Worm (Caenorhabditis elegans) whole organism, late embryonic: ENCODE measurements around the gene ZK1240.8.

Experiments used
- C08G9.2 ChIP-seq: sonication (generic microtip); optimal IDR thresholded peaks from 2 replicates; lab custom pipeline; 2016; ENCODE audit warnings: mild to moderate bottlenecking, missing genetic modification characterization, moderate library complexity, missing compliant biosample characterization
- F13H6.1 ChIP-seq: sonication (generic microtip); optimal IDR thresholded peaks from 2 replicates; lab custom pipeline; 2016; ENCODE audit warnings: missing genetic modification characterization, missing compliant biosample characterization
- ama-1 ChIP-seq: fragments of 150-350 bp; optimal IDR thresholded peaks from 2 replicates; lab custom pipeline; 2014
- ceh-18 ChIP-seq: sonication (generic microtip); optimal IDR thresholded peaks from 2 replicates; lab custom pipeline; 2016; ENCODE audit warnings: missing genetic modification characterization, missing compliant biosample characterization
- ceh-19 ChIP-seq: fragments of 200-800 bp; sonication (Bioruptor generic); optimal IDR thresholded peaks from 2 replicates; lab custom pipeline; 2018; ENCODE audit warnings: mild to moderate bottlenecking, missing genetic modification characterization, missing compliant biosample characterization
- ceh-2 ChIP-seq: sonication (generic microtip); optimal IDR thresholded peaks from 2 replicates; lab custom pipeline; 2016; ENCODE audit warnings: missing genotype, missing genetic modification characterization, missing compliant biosample characterization
- ceh-22 ChIP-seq: sonication (generic microtip); optimal IDR thresholded peaks from 2 replicates; lab custom pipeline; 2017; ENCODE audit warnings: missing biosample characterization, missing genetic modification characterization
- ceh-31 ChIP-seq: sonication (generic microtip); optimal IDR thresholded peaks from 2 replicates; lab custom pipeline; 2016; ENCODE audit warnings: missing genetic modification characterization, missing compliant biosample characterization
- ceh-34 ChIP-seq: sonication (generic microtip); optimal IDR thresholded peaks from 2 replicates; lab custom pipeline; 2016; ENCODE audit warnings: mild to moderate bottlenecking, missing genetic modification characterization, missing compliant biosample characterization
- ceh-45 ChIP-seq: fragments of 200-800 bp; sonication (Bioruptor generic); IDR thresholded peaks from 2 replicates; pipeline ENCODE4 v1.3.6; 2022; ENCODE audit warnings: missing genetic modification reagents, missing genetic modification characterization, missing compliant biosample characterization
- ceh-48 ChIP-seq: sonication (generic microtip); optimal IDR thresholded peaks from 2 replicates; lab custom pipeline; 2016; ENCODE audit warnings: missing genetic modification characterization, inconsistent platforms, missing compliant biosample characterization
- ceh-6 ChIP-seq: fragments of 200-800 bp; sonication (Bioruptor generic); optimal IDR thresholded peaks from 2 replicates; lab custom pipeline; 2018; ENCODE audit warnings: mild to moderate bottlenecking, missing genetic modification characterization, missing compliant biosample characterization
- ceh-9 ChIP-seq: sonication (generic microtip); optimal IDR thresholded peaks from 2 replicates; lab custom pipeline; 2016; ENCODE audit warnings: mild to moderate bottlenecking, missing genetic modification characterization, inconsistent platforms, missing compliant biosample characterization
- dmd-4 ChIP-seq: sonication (generic microtip); optimal IDR thresholded peaks from 2 replicates; lab custom pipeline; 2016; ENCODE audit warnings: borderline replicate concordance, missing genetic modification characterization, missing compliant biosample characterization
- dve-1 ChIP-seq: sonication (generic microtip); optimal IDR thresholded peaks from 2 replicates; lab custom pipeline; 2017; ENCODE audit warnings: antibody characterized with exemption, mild to moderate bottlenecking, missing genetic modification characterization, missing compliant biosample characterization
- elt-2 ChIP-seq: sonication (generic microtip); optimal IDR thresholded peaks from 2 replicates; lab custom pipeline; 2016; ENCODE audit warnings: missing genetic modification reagents, missing genetic modification characterization, missing compliant biosample characterization
- elt-4 ChIP-seq: sonication (generic microtip); optimal IDR thresholded peaks from 2 replicates; lab custom pipeline; 2016; ENCODE audit warnings: missing genetic modification characterization, missing compliant biosample characterization
- fax-1 ChIP-seq: sonication (generic microtip); optimal IDR thresholded peaks from 2 replicates; lab custom pipeline; 2016; ENCODE audit warnings: missing genotype, missing genetic modification characterization, missing compliant biosample characterization
- fkh-10 ChIP-seq: fragments of 150-350 bp; optimal IDR thresholded peaks from 2 replicates; lab custom pipeline; 2014; ENCODE audit warnings: missing biosample characterization, missing genetic modification reagents, missing genetic modification characterization
- fkh-6 ChIP-seq: sonication (generic microtip); optimal IDR thresholded peaks from 2 replicates; lab custom pipeline; 2016; ENCODE audit warnings: missing genetic modification characterization, missing compliant biosample characterization
- gmeb-2 ChIP-seq: sonication (generic microtip); optimal IDR thresholded peaks from 2 replicates; lab custom pipeline; 2016; ENCODE audit warnings: missing genetic modification characterization, inconsistent platforms, missing compliant biosample characterization
- hlh-13 ChIP-seq: fragments of 200-800 bp; sonication (Bioruptor generic); optimal IDR thresholded peaks from 2 replicates; lab custom pipeline; 2018; ENCODE audit warnings: mild to moderate bottlenecking, missing genetic modification characterization, missing compliant biosample characterization
- hlh-6 ChIP-seq: sonication (generic microtip); optimal IDR thresholded peaks from 2 replicates; lab custom pipeline; 2016; ENCODE audit warnings: missing genotype, missing genetic modification characterization, missing compliant biosample characterization
- lim-6 ChIP-seq: sonication (generic microtip); optimal IDR thresholded peaks from 2 replicates; lab custom pipeline; 2016; ENCODE audit warnings: missing genetic modification characterization, missing compliant biosample characterization
- madf-2 ChIP-seq: sonication (generic microtip); optimal IDR thresholded peaks from 2 replicates; lab custom pipeline; 2017; ENCODE audit warnings: missing genetic modification characterization, missing compliant biosample characterization
- nfya-1 ChIP-seq: sonication (generic microtip); optimal IDR thresholded peaks from 2 replicates; lab custom pipeline; 2017; ENCODE audit warnings: missing genetic modification characterization, mild to moderate bottlenecking, missing compliant biosample characterization, antibody characterized with exemption, moderate library complexity
- pag-3 ChIP-seq: sonication (generic microtip); optimal IDR thresholded peaks from 2 replicates; lab custom pipeline; 2016; ENCODE audit warnings: missing compliant biosample characterization, missing genetic modification characterization, borderline replicate concordance
- pha-4 ChIP-seq: fragments of 150-350 bp; optimal IDR thresholded peaks from 2 replicates; lab custom pipeline; 2018; ENCODE audit warnings: missing biosample characterization, missing genetic modification reagents, missing genetic modification characterization
- pqm-1 ChIP-seq: sonication (generic microtip); optimal IDR thresholded peaks from 2 replicates; lab custom pipeline; 2016; ENCODE audit warnings: missing genetic modification characterization, missing compliant biosample characterization
- pros-1 ChIP-seq: fragments of 150-350 bp; optimal IDR thresholded peaks from 2 replicates; lab custom pipeline; 2014; ENCODE audit warnings: missing biosample characterization, missing genetic modification reagents, missing genetic modification characterization
- ref-2 ChIP-seq: sonication (generic microtip); optimal IDR thresholded peaks from 2 replicates; lab custom pipeline; 2016; ENCODE audit warnings: missing genetic modification characterization, missing compliant biosample characterization
- rnt-1 ChIP-seq: sonication (generic microtip); optimal IDR thresholded peaks from 2 replicates; lab custom pipeline; 2016; ENCODE audit warnings: missing genetic modification characterization, missing compliant biosample characterization
- sox-2 ChIP-seq: fragments of 200-800 bp; sonication (Bioruptor generic); IDR thresholded peaks from 2 replicates; pipeline ENCODE4 v1.3.6; 2022; ENCODE audit warnings: missing genetic modification reagents, missing genetic modification characterization, missing compliant biosample characterization
- sox-4 ChIP-seq: sonication (generic microtip); optimal IDR thresholded peaks from 2 replicates; lab custom pipeline; 2017; ENCODE audit warnings: mild to moderate bottlenecking, missing genetic modification characterization, inconsistent platforms, missing compliant biosample characterization
- syd-9 ChIP-seq: sonication (generic microtip); optimal IDR thresholded peaks from 2 replicates; lab custom pipeline; 2016; ENCODE audit warnings: mild to moderate bottlenecking, missing genetic modification characterization, moderate library complexity, missing compliant biosample characterization
- tbx-2 ChIP-seq: sonication (generic microtip); optimal IDR thresholded peaks from 2 replicates; lab custom pipeline; 2016; ENCODE audit warnings: missing genetic modification characterization, missing compliant biosample characterization
- unc-86 ChIP-seq: sonication (generic microtip); optimal IDR thresholded peaks from 2 replicates; lab custom pipeline; 2016; ENCODE audit warnings: missing genetic modification characterization, missing compliant biosample characterization
- zip-5 ChIP-seq: sonication (generic microtip); optimal IDR thresholded peaks from 2 replicates; lab custom pipeline; 2016; ENCODE audit warnings: missing genetic modification characterization, missing compliant biosample characterization
- ztf-16 ChIP-seq: sonication (generic microtip); optimal IDR thresholded peaks from 2 replicates; lab custom pipeline; 2017; ENCODE audit warnings: missing genetic modification characterization, missing compliant biosample characterization

The ZK1240.8 gene

ce11 chrII:2342004-2342479, 13.2 kb upstream of the ZK1240.8 start, which contains the start of gene F43C11.6:
Gene F43C11.6 (plus strand): TSS chrII:2342429.
- TF ChIP-seq fkh-10 = no peak
- no peak for TF ChIP-seq pag-3 (tag; lab: Kevin White, UChicago)
- TF ChIP-seq C08G9.2 (tag; lab: Kevin White, UChicago) = no peak
- TF ChIP-seq unc-86 (tag; lab: Kevin White, UChicago) = no peak
- peak; percentile 28 for TF ChIP-seq rnt-1
- no peak for TF ChIP-seq hlh-13 (GFP tag; lab: Kevin White, UChicago)
- TF ChIP-seq ceh-22 (tag; lab: Kevin White, UChicago) = no peak
- TF ChIP-seq pros-1 (tag; lab: Kevin White, UChicago) = no peak
- no peak for TF ChIP-seq ceh-9 (tag; lab: Kevin White, UChicago)
- TF ChIP-seq ceh-48 (tag; lab: Kevin White, UChicago) = peak; percentile 20
- no peak for TF ChIP-seq F13H6.1
- no peak for TF ChIP-seq ceh-45 (GFP tag; lab: Robert Waterston, UW)
- no peak for TF ChIP-seq ref-2 (tag; lab: Kevin White, UChicago)
- TF ChIP-seq ceh-18 (tag; lab: Kevin White, UChicago) = no peak
- no peak for TF ChIP-seq dmd-4 (tag; lab: Kevin White, UChicago)
- peak; percentile 12 for TF ChIP-seq ceh-31 (tag; lab: Kevin White, UChicago)
- TF ChIP-seq madf-2 (tag; lab: Kevin White, UChicago) = no peak
- TF ChIP-seq, all 69 proteins: peak for 3

- TF ChIP-seq pros-1 (tag; lab: Kevin White, UChicago) (no peak), hlh-13 (GFP tag; lab: Kevin White, UChicago) (no peak), ceh-2 (no peak), ztf-16 (tag; lab: Kevin White, UChicago) (no peak), ceh-48 (tag; lab: Kevin White, UChicago) (no peak), pha-4 (no peak), zip-5 (tag; lab: Kevin White, UChicago) (no peak)
These were observed 12.7 kb upstream of the ZK1240.8 start, which contains the start of gene enri-1 for ce11 chrII:2341515-2341914. Gene enri-1 (minus strand): TSS chrII:2341615.

ce11 chrII:2340974-2341373, 12.1 kb upstream of the ZK1240.8 start:
- TF ChIP-seq pros-1 (tag; lab: Kevin White, UChicago) (no peak), ceh-34 (tag; lab: Kevin White, UChicago) (no peak), rnt-1 (peak; percentile 92), nfya-1 (peak; percentile 28)

- no peak for TF ChIP-seq elt-4
- peak; percentile 60 for TF ChIP-seq dve-1 (tag; lab: Kevin White, UChicago)
- TF ChIP-seq ceh-19 (GFP tag; lab: Kevin White, UChicago) = no peak
These were observed 7.3 kb upstream of the ZK1240.8 start for ce11 chrII:2336177-2336576.

ce11 chrII:2335572-2335971, 6.7 kb upstream of the ZK1240.8 start, which contains the start of gene F43C11.7:
Gene F43C11.7 (plus strand): TSS chrII:2335897.
- TF ChIP-seq lim-6 (tag; lab: Kevin White, UChicago) = no peak
- TF ChIP-seq fax-1 (tag; lab: Kevin White, UChicago) = no peak
- no peak for TF ChIP-seq elt-2
- TF ChIP-seq gmeb-2 (tag; lab: Kevin White, UChicago) = no peak
- TF ChIP-seq pag-3 (tag; lab: Kevin White, UChicago) = no peak
- TF ChIP-seq tbx-2 (tag; lab: Kevin White, UChicago) = no peak
- TF ChIP-seq hlh-6 (tag; lab: Kevin White, UChicago) = no peak
- TF ChIP-seq dve-1 (tag; lab: Kevin White, UChicago) = no peak
- no peak for TF ChIP-seq pqm-1 (tag; lab: Kevin White, UChicago)
- TF ChIP-seq fkh-6 (tag; lab: Kevin White, UChicago) = no peak
- TF ChIP-seq sox-2 (GFP tag; lab: Robert Waterston, UW) = no peak
- no peak for TF ChIP-seq sox-4 (tag; lab: Kevin White, UChicago)
- no peak for TF ChIP-seq pros-1 (tag; lab: Kevin White, UChicago)
- TF ChIP-seq ceh-45 (GFP tag; lab: Robert Waterston, UW) = no peak
- TF ChIP-seq ceh-6 (GFP tag; lab: Kevin White, UChicago) = no peak
- no peak for TF ChIP-seq ama-1 (lab: Kevin White, UChicago)
- no peak for TF ChIP-seq ceh-18 (tag; lab: Kevin White, UChicago)
- TF ChIP-seq syd-9 (tag; lab: Kevin White, UChicago) = no peak
